Worm (Caenorhabditis elegans) whole organism, L2 larva: ENCODE results near the gene C28H8.3.

Source experiments
- C34F6.9 ChIP-seq: fragments of 150-350 bp; optimal IDR thresholded peaks from 2 replicates; lab custom pipeline; 2014; ENCODE audit warnings: missing biosample characterization, missing genetic modification characterization
- F13H6.1 ChIP-seq: sonication (generic microtip); optimal IDR thresholded peaks from 2 replicates; lab custom pipeline; 2016; ENCODE audit warnings: missing genetic modification characterization, missing compliant biosample characterization
- ZK546.5 ChIP-seq: sonication (generic microtip); optimal IDR thresholded peaks from 2 replicates; lab custom pipeline; 2017; ENCODE audit warnings: missing biosample characterization, missing genetic modification characterization
- alr-1 ChIP-seq: fragments of 150-350 bp; optimal IDR thresholded peaks from 2 replicates; lab custom pipeline; 2014; ENCODE audit warnings: missing biosample characterization, missing genetic modification characterization
- aly-2 ChIP-seq: fragments of 150-350 bp; optimal IDR thresholded peaks from 2 replicates; lab custom pipeline; 2014; ENCODE audit warnings: missing biosample characterization, missing genetic modification characterization
- ama-1 ChIP-seq: fragments of 150-350 bp; optimal IDR thresholded peaks from 2 replicates; lab custom pipeline; 2018; ENCODE audit warnings: inconsistent platforms
- ceh-16 ChIP-seq: fragments of 150-350 bp; optimal IDR thresholded peaks from 2 replicates; lab custom pipeline; 2014; ENCODE audit warnings: missing biosample characterization, missing genetic modification characterization
- ceh-82 ChIP-seq: fragments of 150-350 bp; optimal IDR thresholded peaks from 2 replicates; lab custom pipeline; 2014; ENCODE audit warnings: missing biosample characterization, missing genetic modification characterization
- crh-2 ChIP-seq: sonication (generic microtip); optimal IDR thresholded peaks from 2 replicates; lab custom pipeline; 2017; ENCODE audit warnings: missing biosample characterization, missing genetic modification characterization
- dmd-4 ChIP-seq: sonication (generic microtip); optimal IDR thresholded peaks from 2 replicates; lab custom pipeline; 2017; ENCODE audit warnings: missing biosample characterization, missing genetic modification characterization
- egl-27 ChIP-seq: sonication (generic microtip); optimal IDR thresholded peaks from 3 replicates; lab custom pipeline; 2017; ENCODE audit warnings: missing biosample characterization, missing genetic modification reagents, missing genetic modification characterization
- elt-1 ChIP-seq: fragments of 150-350 bp; optimal IDR thresholded peaks from 2 replicates; lab custom pipeline; 2014; ENCODE audit warnings: missing biosample characterization, missing genetic modification characterization
- elt-3 ChIP-seq: sonication (generic microtip); optimal IDR thresholded peaks from 2 replicates; lab custom pipeline; 2017; ENCODE audit warnings: missing biosample characterization, missing genetic modification characterization
- fos-1 ChIP-seq: fragments of 150-350 bp; optimal IDR thresholded peaks from 2 replicates; lab custom pipeline; 2014; ENCODE audit warnings: missing biosample characterization, missing genetic modification characterization
- gmeb-1 ChIP-seq: fragments of 150-350 bp; optimal IDR thresholded peaks from 2 replicates; lab custom pipeline; 2014; ENCODE audit warnings: missing biosample characterization, missing genetic modification characterization
- lin-11 ChIP-seq: fragments of 150-350 bp; sonication (generic microtip); optimal IDR thresholded peaks from 2 replicates; lab custom pipeline; 2014; ENCODE audit warnings: missing biosample characterization, missing genetic modification characterization, inconsistent platforms, mixed read lengths
- lin-13 ChIP-seq: fragments of 150-350 bp; optimal IDR thresholded peaks from 2 replicates; lab custom pipeline; 2014; ENCODE audit warnings: missing biosample characterization, missing genetic modification reagents, missing genetic modification characterization
- lin-39 ChIP-seq: fragments of 150-350 bp; optimal IDR thresholded peaks from 2 replicates; lab custom pipeline; 2014; ENCODE audit warnings: missing biosample characterization, missing genetic modification reagents, missing genetic modification characterization
- lsy-2 ChIP-seq, 2 experiments: fragments of 150-350 bp in 1 of 2; sonication (generic microtip) in 1 of 2; optimal IDR thresholded peaks; 2 replicates each; lab custom pipeline; 2014 to 2017; ENCODE audit warnings: missing biosample characterization in 2 of 2, missing genetic modification characterization in 2 of 2
- mbf-1 ChIP-seq: sonication (generic microtip); optimal IDR thresholded peaks from 2 replicates; lab custom pipeline; 2017; ENCODE audit warnings: missing biosample characterization, missing genetic modification characterization
- mdl-1 ChIP-seq, 2 experiments: fragments of 150-350 bp in 1 of 2; sonication (generic microtip) in 1 of 2; optimal IDR thresholded peaks; 2 replicates each; lab custom pipeline; 2017; ENCODE audit warnings: missing biosample characterization in 2 of 2, missing genetic modification characterization in 2 of 2
- nhr-10 ChIP-seq: sonication (generic microtip); optimal IDR thresholded peaks from 2 replicates; lab custom pipeline; 2017; ENCODE audit warnings: missing biosample characterization, missing genetic modification characterization
- nhr-11 ChIP-seq: fragments of 150-350 bp; optimal IDR thresholded peaks from 2 replicates; lab custom pipeline; 2014; ENCODE audit warnings: missing biosample characterization, missing genetic modification characterization
- nhr-12 ChIP-seq: fragments of 150-350 bp; optimal IDR thresholded peaks from 2 replicates; lab custom pipeline; 2014; ENCODE audit warnings: missing biosample characterization, missing genetic modification characterization
- nhr-129 ChIP-seq: fragments of 150-350 bp; optimal IDR thresholded peaks from 2 replicates; lab custom pipeline; 2014; ENCODE audit warnings: missing biosample characterization, missing genetic modification characterization
- nhr-21 ChIP-seq: fragments of 150-350 bp; optimal IDR thresholded peaks from 2 replicates; lab custom pipeline; 2014; ENCODE audit warnings: missing biosample characterization, missing genetic modification characterization
- nhr-23 ChIP-seq: fragments of 150-350 bp; optimal IDR thresholded peaks from 2 replicates; lab custom pipeline; 2014; ENCODE audit warnings: missing biosample characterization, missing genetic modification reagents, missing genetic modification characterization
- nhr-237 ChIP-seq: fragments of 150-350 bp; optimal IDR thresholded peaks from 2 replicates; lab custom pipeline; 2014; ENCODE audit warnings: missing biosample characterization, missing genetic modification characterization
- nhr-25 ChIP-seq: fragments of 150-350 bp; sonication (generic microtip); optimal IDR thresholded peaks from 3 replicates; lab custom pipeline; 2014; ENCODE audit warnings: missing biosample characterization, missing genetic modification characterization
- nhr-6 ChIP-seq: fragments of 150-350 bp; optimal IDR thresholded peaks from 2 replicates; lab custom pipeline; 2014; ENCODE audit warnings: missing biosample characterization, missing genetic modification characterization
- peb-1 ChIP-seq: fragments of 150-350 bp; optimal IDR thresholded peaks from 2 replicates; lab custom pipeline; 2014; ENCODE audit warnings: missing biosample characterization, missing genetic modification characterization
- sem-4 ChIP-seq: fragments of 150-350 bp; optimal IDR thresholded peaks from 2 replicates; lab custom pipeline; 2014; ENCODE audit warnings: missing biosample characterization, missing genetic modification reagents, missing genetic modification characterization
- skn-1 ChIP-seq: sonication (generic microtip); optimal IDR thresholded peaks from 2 replicates; lab custom pipeline; 2017; ENCODE audit warnings: missing biosample characterization, missing genetic modification characterization
- sma-9 ChIP-seq, 2 experiments: fragments of 150-350 bp in 1 of 2; sonication (generic microtip) in 1 of 2; optimal IDR thresholded peaks; 2 replicates each; lab custom pipeline; 2014 to 2016; ENCODE audit warnings: missing genetic modification characterization in 2 of 2, mild to moderate bottlenecking in 1 of 2, missing biosample characterization in 1 of 2, missing compliant biosample characterization in 1 of 2, missing genetic modification reagents in 1 of 2, moderate library complexity in 1 of 2
- snpc-4 ChIP-seq: fragments of 150-350 bp; optimal IDR thresholded peaks from 2 replicates; lab custom pipeline; 2014; ENCODE audit warnings: missing biosample characterization, missing genetic modification characterization
- unc-55 ChIP-seq: fragments of 150-350 bp; sonication (generic microtip); optimal IDR thresholded peaks from 3 replicates; lab custom pipeline; 2014; ENCODE audit warnings: missing biosample characterization, missing genetic modification reagents, missing genetic modification characterization
- zag-1 ChIP-seq: fragments of 150-350 bp; optimal IDR thresholded peaks from 2 replicates; lab custom pipeline; 2014; ENCODE audit warnings: missing biosample characterization, missing genetic modification characterization
- ztf-1 ChIP-seq: fragments of 200-800 bp; sonication (Bioruptor generic); conservative IDR thresholded peaks from 2 replicates; pipeline ENCODE4 v1.3.6; 2022; ENCODE audit warnings: missing genetic modification characterization, missing compliant biosample characterization
- ztf-11 ChIP-seq: sonication (generic microtip); optimal IDR thresholded peaks from 2 replicates; lab custom pipeline; 2017; ENCODE audit warnings: missing biosample characterization, missing genetic modification characterization
- ztf-4 ChIP-seq: fragments of 150-350 bp; optimal IDR thresholded peaks from 2 replicates; lab custom pipeline; 2014; ENCODE audit warnings: missing biosample characterization, missing genetic modification characterization

The C28H8.3 gene

DNA sequence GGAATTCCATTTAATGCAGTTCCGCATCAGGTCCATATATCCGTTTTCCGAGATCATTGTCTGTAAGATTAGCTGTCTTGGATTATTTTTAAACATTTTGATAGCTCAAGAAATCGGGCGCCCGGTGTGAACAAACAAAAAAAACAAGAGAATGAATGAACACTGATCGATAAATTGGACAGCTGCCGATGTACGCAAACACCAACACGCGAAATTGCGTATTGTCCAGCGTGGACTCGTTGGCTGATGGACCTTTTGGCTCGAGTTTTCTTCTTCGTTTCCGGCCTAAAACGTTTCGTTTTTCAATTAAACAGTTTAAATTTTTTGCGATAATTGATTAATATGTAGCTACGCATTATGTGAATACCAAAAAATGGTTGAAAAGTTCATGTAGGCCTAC lies 2.4 kb upstream of the C28H8.3 start, which contains the start of gene dpff-1:
TSS of gene dpff-1 (minus strand) at position 288 of the 400 bp plus-strand sequence.
- TF ChIP-seq ama-1 (peak; percentile 21), crh-2 (tag; lab: Kevin White, UChicago) (peak; percentile 3), skn-1 (tag; lab: Kevin White, UChicago) (no peak), nhr-21 (tag; lab: Kevin White, UChicago) (no peak), ZK546.5 (tag; lab: Kevin White, UChicago) (no peak), ztf-1 (GFP tag; lab: Robert Waterston, UW) (no peak), C34F6.9 (tag; lab: Kevin White, UChicago) (peak; percentile 37), ceh-82 (no peak), zag-1 (tag; lab: Kevin White, UChicago) (no peak), lin-39 (no peak), F13H6.1 (tag; lab: Kevin White, UChicago) (peak; percentile 34), aly-2 (tag; lab: Kevin White, UChicago) (no peak), ztf-4 (tag; lab: Kevin White, UChicago) (no peak), gmeb-1 (peak; percentile 5), lin-13 (GFP tag; lab: Kevin White, UChicago) (no peak), unc-55 (GFP tag; lab: Kevin White, UChicago) (peak; percentile 39), lsy-2 (tag; optimal IDR thresholded peaks at IDR 0.05; lab: Kevin White, UChicago) (peak in 1 of 2 experiments; percentile 44), mdl-1 (tag; optimal IDR thresholded peaks at IDR 0.05; lab: Kevin White, UChicago) (no peak), egl-27 (tag; lab: Kevin White, UChicago) (no peak), dmd-4 (tag; lab: Kevin White, UChicago) (no peak), ztf-11 (tag; lab: Kevin White, UChicago) (no peak), elt-1 (tag; lab: Kevin White, UChicago) (no peak), nhr-129 (tag; lab: Kevin White, UChicago) (peak; percentile 39)

DNA sequence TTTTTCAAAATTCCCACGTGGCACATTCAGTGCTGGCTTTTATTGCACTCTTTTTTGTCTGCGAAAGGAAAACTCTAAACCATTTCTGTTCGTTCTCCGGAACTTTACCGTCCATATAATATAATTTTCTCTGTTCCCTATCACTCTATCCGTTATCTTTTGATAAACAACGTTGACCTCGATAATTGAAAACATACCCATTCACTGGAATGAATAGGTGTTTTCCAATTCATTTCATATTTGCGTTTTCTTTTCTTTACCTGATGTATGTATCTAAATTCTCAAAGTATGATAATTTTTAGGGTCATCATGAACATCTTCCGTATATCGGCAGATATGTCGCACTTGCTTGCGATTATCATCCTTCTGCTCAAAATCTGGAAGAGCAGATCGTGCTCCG lies 1.8 kb upstream of the C28H8.3 start, which contains the start of gene erd-2.2:
TSS of gene erd-2.2 (plus strand) at position 301 of the 400 bp plus-strand sequence.
- no peak for TF ChIP-seq nhr-11 (tag; lab: Kevin White, UChicago)
- no peak for TF ChIP-seq nhr-25 (tag; lab: Kevin White, UChicago)
- no peak for TF ChIP-seq nhr-129 (tag; lab: Kevin White, UChicago)
- TF ChIP-seq lin-13 (GFP tag; lab: Kevin White, UChicago): no peak
- TF ChIP-seq mdl-1 (tag; optimal IDR thresholded peaks at IDR 0.05; lab: Kevin White, UChicago): no peak
- no peak for TF ChIP-seq alr-1 (tag; lab: Kevin White, UChicago)
- no peak for TF ChIP-seq snpc-4 (tag; lab: Kevin White, UChicago)

DNA sequence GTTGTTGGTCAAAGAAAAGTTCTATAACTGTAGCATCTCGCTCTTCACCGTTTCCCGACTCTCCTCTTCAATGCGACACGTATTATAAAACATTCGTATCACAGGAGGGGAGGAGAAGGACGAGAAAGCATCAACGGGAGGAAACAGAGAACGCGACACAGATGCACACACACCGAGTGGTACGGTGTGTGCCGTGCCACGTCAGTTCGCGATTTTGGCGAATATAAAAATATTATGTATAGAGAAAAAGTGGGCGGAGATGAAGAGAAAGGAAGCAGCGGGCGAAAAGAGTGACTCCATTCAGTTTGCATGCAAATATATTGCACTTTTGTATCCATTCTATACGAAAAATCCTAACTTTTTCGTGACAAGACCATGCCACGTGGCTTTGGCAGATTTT lies 6.2 kb downstream of the C28H8.3 start:
- peak; percentile 15 for TF ChIP-seq sma-9 (GFP tag; optimal IDR thresholded peaks at IDR 0.05; lab: Kevin White, UChicago)
- no peak for TF ChIP-seq sma-9 (tag; optimal IDR thresholded peaks at IDR 0.05; lab: Kevin White, UChicago)
- TF ChIP-seq crh-2 (tag; lab: Kevin White, UChicago): peak; percentile 74
- no peak for TF ChIP-seq lin-11 (tag; lab: Kevin White, UChicago)
- TF ChIP-seq fos-1: peak; percentile 67

DNA sequence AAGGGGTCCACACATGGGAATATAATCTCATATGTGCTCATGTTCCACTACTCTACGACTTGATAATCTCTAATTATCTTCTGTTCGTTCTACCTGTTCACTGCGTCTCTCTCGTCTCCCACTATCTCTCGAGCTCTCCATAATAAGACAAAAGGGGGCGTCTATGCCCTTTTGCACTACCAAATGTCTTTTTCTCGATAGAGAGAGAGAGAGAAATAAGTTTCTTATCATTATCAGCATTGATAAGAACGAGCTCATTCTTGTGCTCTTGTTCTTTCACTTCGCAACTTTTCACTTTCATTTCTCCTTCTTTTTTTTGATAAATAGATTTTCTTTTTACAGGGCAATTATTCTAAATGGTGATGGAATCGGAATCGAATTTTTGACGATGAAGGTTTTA lies 7.4 kb downstream of the C28H8.3 start:
- TF ChIP-seq elt-3: no peak
- TF ChIP-seq snpc-4 (tag; lab: Kevin White, UChicago): no peak
- TF ChIP-seq ama-1: no peak
- no peak for TF ChIP-seq elt-1 (tag; lab: Kevin White, UChicago)
- TF ChIP-seq sem-4 (tag; lab: Kevin White, UChicago): no peak
- no peak for TF ChIP-seq nhr-6 (tag; lab: Kevin White, UChicago)
- no peak for TF ChIP-seq nhr-10 (tag; lab: Kevin White, UChicago)
- no peak for TF ChIP-seq nhr-23 (tag; lab: Kevin White, UChicago)
- TF ChIP-seq nhr-237 (tag; lab: Kevin White, UChicago): no peak
- no peak for TF ChIP-seq peb-1 (tag; lab: Kevin White, UChicago)
- peak; percentile 44 for TF ChIP-seq crh-2 (tag; lab: Kevin White, UChicago)
- peak; percentile 78 for TF ChIP-seq fos-1
- no peak for TF ChIP-seq C34F6.9 (tag; lab: Kevin White, UChicago)
- TF ChIP-seq mdl-1 (tag; optimal IDR thresholded peaks at IDR 0.05; lab: Kevin White, UChicago): no peak
- TF ChIP-seq dmd-4 (tag; lab: Kevin White, UChicago): no peak
- no peak for TF ChIP-seq lsy-2 (tag; optimal IDR thresholded peaks at IDR 0.05; lab: Kevin White, UChicago)
- no peak for TF ChIP-seq ztf-4 (tag; lab: Kevin White, UChicago)
- TF ChIP-seq mbf-1 (tag; lab: Kevin White, UChicago): no peak
- TF ChIP-seq lin-13 (GFP tag; lab: Kevin White, UChicago): no peak
- TF ChIP-seq nhr-12: no peak
- TF ChIP-seq ceh-16 (tag; lab: Kevin White, UChicago): no peak
- TF ChIP-seq skn-1 (tag; lab: Kevin White, UChicago): peak; percentile 57
- TF ChIP-seq unc-55 (GFP tag; lab: Kevin White, UChicago): no peak
